Worm (Caenorhabditis elegans) whole organism, L4/young adult: ENCODE data around the gene rcd-1.

Experiments
- W03F9.2 ChIP-seq: fragments of 150-350 bp; optimal IDR thresholded peaks from 2 replicates; lab custom pipeline; 2014; ENCODE audit warnings: missing biosample characterization, missing genetic modification characterization
- him-1 ChIP-seq: sonication (generic microtip); optimal IDR thresholded peaks from 2 replicates; lab custom pipeline; 2016; ENCODE audit warnings: missing genotype, missing genetic modification reagents, missing genetic modification characterization, missing compliant biosample characterization

- TF ChIP-seq him-1 (tag; lab: Kevin White, UChicago) (no peak), W03F9.2 (no peak)
Measured at ce11 chrII:3747405-3747804, 6.3 kb upstream of the rcd-1 start, which contains the start of gene fbxb-92.
